Worm (Caenorhabditis elegans) whole organism, late embryonic: ENCODE results near the gene grl-30.

Experiments used
- T23F11.4 ChIP-seq: fragments of 200-800 bp; sonication (Bioruptor generic); optimal IDR thresholded peaks from 2 replicates; lab custom pipeline; 2018; ENCODE audit warnings: mild to moderate bottlenecking, missing genetic modification characterization, missing compliant biosample characterization
- lim-6 ChIP-seq: sonication (generic microtip); optimal IDR thresholded peaks from 2 replicates; lab custom pipeline; 2016; ENCODE audit warnings: missing genetic modification characterization, missing compliant biosample characterization

DNA sequence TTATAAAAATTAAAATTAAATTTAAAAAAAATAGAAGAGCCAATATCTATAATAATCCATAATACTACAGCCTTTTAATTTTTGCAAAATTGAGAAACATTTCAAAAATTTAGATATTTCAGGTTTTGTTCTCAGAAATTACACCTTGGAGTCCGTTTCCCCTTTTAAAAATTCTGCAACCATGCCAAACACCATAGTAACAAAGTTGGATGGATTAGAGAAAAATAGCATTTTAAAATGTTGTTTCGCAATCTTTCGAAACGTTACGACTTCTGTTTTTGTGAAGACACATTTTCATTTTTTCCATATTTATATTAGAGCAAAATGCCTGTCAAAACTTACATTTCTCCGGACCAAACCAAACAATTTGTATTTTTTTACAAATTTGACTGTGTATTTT is 31.1 kb upstream of the grl-30 start, which contains the start of gene T24A6.7:
- no peak for TF ChIP-seq lim-6 (tag; lab: Kevin White, UChicago)
- TF ChIP-seq T23F11.4: no peak
